Worm (Caenorhabditis elegans) whole organism, midembryonic: Measurements from ENCODE around the gene chil-14.
A peak's percentile ranks its signal among the peaks of the same experiment; 100 is the strongest.

Experiments
- T22C8.4 ChIP-seq: fragments of 200-800 bp; sonication (Bioruptor generic); IDR thresholded peaks from 2 replicates; pipeline ENCODE4 v1.3.6; 2022; ENCODE audit warnings: missing genetic modification characterization, missing compliant biosample characterization
- cog-1 ChIP-seq: sonication (generic microtip); optimal IDR thresholded peaks from 2 replicates; lab custom pipeline; 2016; ENCODE audit warnings: missing genetic modification characterization, missing compliant biosample characterization
- flt-1 ChIP-seq: fragments of 200-800 bp; sonication (Bioruptor generic); IDR thresholded peaks from 2 replicates; pipeline ENCODE4 v1.3.6; 2022; ENCODE audit warnings: missing genetic modification characterization, missing compliant biosample characterization
- klf-2 ChIP-seq: fragments of 200-800 bp; sonication (Bioruptor generic); conservative IDR thresholded peaks from 2 replicates; pipeline ENCODE4 v1.3.6; 2022; ENCODE audit warnings: missing genetic modification reagents, missing genetic modification characterization, missing compliant biosample characterization
- med-1 ChIP-seq: sonication (generic microtip); optimal IDR thresholded peaks from 2 replicates; lab custom pipeline; 2017; ENCODE audit warnings: missing genetic modification characterization, mild to moderate bottlenecking, missing compliant biosample characterization, antibody characterized with exemption, missing genetic modification reagents; ENCODE audit not compliant: insufficient read depth
- ref-1 ChIP-seq: fragments of 200-800 bp; sonication (Bioruptor generic); conservative IDR thresholded peaks from 2 replicates; pipeline ENCODE4 v1.3.6; 2022; ENCODE audit warnings: missing genetic modification reagents, missing genetic modification characterization, missing compliant biosample characterization
- tab-1 ChIP-seq: fragments of 200-800 bp; sonication (Bioruptor generic); IDR thresholded peaks from 2 replicates; pipeline ENCODE4 v1.3.6; 2022; ENCODE audit warnings: missing genetic modification characterization, missing compliant biosample characterization
- ztf-23 ChIP-seq: fragments of 200-800 bp; sonication (Bioruptor generic); IDR thresholded peaks from 2 replicates; pipeline ENCODE4 v1.3.6; 2022; ENCODE audit warnings: missing genetic modification reagents, missing genetic modification characterization, missing compliant biosample characterization
- ztf-29 ChIP-seq: fragments of 200-800 bp; sonication (Bioruptor generic); IDR thresholded peaks from 2 replicates; pipeline ENCODE4 v1.3.6; 2022; ENCODE audit warnings: missing genetic modification reagents, missing genetic modification characterization, missing compliant biosample characterization

DNA sequence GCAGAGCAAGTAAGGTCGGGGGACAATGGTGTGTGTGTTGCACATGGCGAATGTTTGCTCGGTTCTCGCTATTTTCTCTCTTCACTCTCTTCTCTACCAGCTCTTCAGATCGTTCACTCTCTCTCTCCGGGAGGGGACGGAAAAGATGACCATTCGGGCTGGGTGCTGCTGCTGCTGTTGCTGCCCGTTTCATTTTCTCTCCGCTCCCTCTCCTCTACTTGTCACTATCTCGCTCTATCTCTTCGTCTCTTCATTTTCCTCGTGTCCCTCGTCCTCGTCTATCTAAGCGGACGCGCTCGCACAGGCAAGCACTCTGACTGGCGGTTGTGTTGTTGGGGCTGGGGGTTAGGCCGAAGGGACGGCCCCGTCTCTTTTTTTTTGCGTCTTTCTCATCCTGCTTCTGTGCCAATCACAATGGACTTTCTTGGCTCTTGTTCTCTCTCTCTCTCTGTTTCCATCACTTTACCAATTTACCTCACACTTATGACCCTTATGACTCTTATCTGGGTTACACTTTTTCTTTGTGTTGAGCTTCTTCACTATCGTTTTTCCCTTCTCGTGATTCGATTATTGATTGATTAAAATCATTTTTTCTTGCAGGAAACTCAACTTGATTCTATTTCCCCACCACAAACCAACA lies 19.7 kb downstream of the chil-14 start, which contains the start of the genes F53E2.2 and unc-60:
- TF ChIP-seq klf-2 (GFP tag; lab: Robert Waterston, UW): no peak
- TF ChIP-seq tab-1 (GFP tag; lab: Robert Waterston, UW): peak; percentile 46; the same call in 1 of the 2 replicates
- TF ChIP-seq cog-1: no peak
- 0 out of 2 replicates have a peak, but pooled peaks have one; percentile 57 for TF ChIP-seq flt-1 (GFP tag; lab: Robert Waterston, UW)
- TF ChIP-seq ztf-23: no peak; the same call in 1 of the 2 replicates
- TF ChIP-seq ztf-29: no peak; the same call in 1 of the 2 replicates
- TF ChIP-seq T22C8.4: no peak
- TF ChIP-seq med-1 (GFP tag; lab: Kevin White, UChicago): no peak
- TF ChIP-seq ref-1 (GFP tag; lab: Robert Waterston, UW): no peak
